Worm (Caenorhabditis elegans): ENCODE results near the gene Y38H6A.1.

The Y38H6A.1 gene

ce11 chrV:20344889-20345288, 19.4 kb downstream of the Y38H6A.1 start, which contains the start of gene Y38H6A.3:
Gene Y38H6A.3 (plus strand): TSS chrV:20345189.
- no peak for TF ChIP-seq hlh-12 (tag; optimal IDR thresholded peaks at IDR 0.05)
- no peak for TF ChIP-seq die-1 (tag; optimal IDR thresholded peaks at IDR 0.05)
- no peak for TF ChIP-seq cebp-1 (GFP tag; IDR thresholded peaks at IDR 0.05)
- no peak for TF ChIP-seq cebp-1 (tag; optimal IDR thresholded peaks at IDR 0.05)
- no peak for TF ChIP-seq nfya-1 (tag; optimal IDR thresholded peaks at IDR 0.05; ENCODE audit: borderline replicate concordance, insufficient read depth)
- TF ChIP-seq F10E7.11 (tag; optimal IDR thresholded peaks at IDR 0.05), result no peak
- TF ChIP-seq tbp1 (GFP tag; optimal IDR thresholded peaks at IDR 0.05), result no peak
- no peak for TF ChIP-seq rec-8 (tag; optimal IDR thresholded peaks at IDR 0.05)
- no peak for TF ChIP-seq aptf-2 (GFP tag; conservative IDR thresholded peaks at IDR 0.05)
- TF ChIP-seq mel-28 (tag; optimal IDR thresholded peaks at IDR 0.05; ENCODE audit: borderline replicate concordance), result no peak
- no peak for TF ChIP-seq let-607 (tag; optimal IDR thresholded peaks at IDR 0.05)
- no peak for TF ChIP-seq fkh-3 (tag; optimal IDR thresholded peaks at IDR 0.05)
- TF ChIP-seq B0035.1 (tag; optimal IDR thresholded peaks at IDR 0.05), result no peak

ce11 chrV:20347625-20348024, 22.1 kb downstream of the Y38H6A.1 start:
- TF ChIP-seq nhr-90 (tag; optimal IDR thresholded peaks at IDR 0.05) (peak; percentile 10), bed-1 (GFP tag; IDR thresholded peaks at IDR 0.05) (no peak), madf-6 (GFP tag; IDR thresholded peaks at IDR 0.05) (no peak), hmg-1.2 (GFP tag; IDR thresholded peaks at IDR 0.05) (0 out of 2 replicates have a peak, but pooled peaks have one; percentile 25), tbp1 (GFP tag; optimal IDR thresholded peaks at IDR 0.05) (peak; percentile 83), ztf-25 (GFP tag; IDR thresholded peaks at IDR 0.05) (0 out of 2 replicates have a peak, but pooled peaks have one; percentile 31), die-1 (tag; optimal IDR thresholded peaks at IDR 0.05) (peak; percentile 4), him-1 (tag; optimal IDR thresholded peaks at IDR 0.05) (peak; percentile 67), D2030.7 (GFP tag; IDR thresholded peaks at IDR 0.05) (peak; percentile 54; the same call in 1 of the 2 replicates), T26A5.8 (tag; optimal IDR thresholded peaks at IDR 0.05) (no peak), rpc-1 (optimal IDR thresholded peaks at IDR 0.05) (peak; percentile 52), rpc-1 (tag; optimal IDR thresholded peaks at IDR 0.05) (peak; percentile 73), F57C9.4 (tag; optimal IDR thresholded peaks at IDR 0.05) (no peak), B0261.1 (tag; optimal IDR thresholded peaks at IDR 0.05) (peak; percentile 63)

ce11 chrV:20350382-20350781, 24.9 kb downstream of the Y38H6A.1 start:
- TF ChIP-seq die-1 (tag; optimal IDR thresholded peaks at IDR 0.05) (peak; percentile 44), chd-7 (tag; optimal IDR thresholded peaks at IDR 0.05) (no peak), ceh-91 (GFP tag; IDR thresholded peaks at IDR 0.05) (no peak), ztf-25 (GFP tag; IDR thresholded peaks at IDR 0.05) (no peak), mxl-1 (tag; optimal IDR thresholded peaks at IDR 0.05) (peak; percentile 3), snpc-4 (GFP tag; optimal IDR thresholded peaks at IDR 0.05) (no peak), snpc-4 (tag; optimal IDR thresholded peaks at IDR 0.05) (no peak), rpc-1 (optimal IDR thresholded peaks at IDR 0.05) (peak; percentile 56), rpc-1 (tag; optimal IDR thresholded peaks at IDR 0.05) (peak; percentile 76), fkh-3 (tag; optimal IDR thresholded peaks at IDR 0.05) (no peak), snpc-1.1 (tag; optimal IDR thresholded peaks at IDR 0.05; ENCODE audit: insufficient read depth) (no peak), sdz-38 (tag; optimal IDR thresholded peaks at IDR 0.05) (no peak), dox-1 (GFP tag; IDR thresholded peaks at IDR 0.05) (peak; percentile 36; the same call in 1 of the 2 replicates), ama-1 (optimal IDR thresholded peaks at IDR 0.05) (no peak), ama-1 (GFP tag; optimal IDR thresholded peaks at IDR 0.05) (no peak), F55B11.4 (tag; optimal IDR thresholded peaks at IDR 0.05; ENCODE audit: borderline replicate concordance, insufficient read depth) (no peak), hmg-1.2 (GFP tag; IDR thresholded peaks at IDR 0.05) (0 out of 2 replicates have a peak, but pooled peaks have one; percentile 17), nhr-27 (tag; optimal IDR thresholded peaks at IDR 0.05) (no peak), ceh-40 (GFP tag; IDR thresholded peaks at IDR 0.05) (no peak), B0261.1 (tag; optimal IDR thresholded peaks at IDR 0.05) (peak; percentile 65), lin-26 (GFP tag; IDR thresholded peaks at IDR 0.05) (peak; percentile 59; the same call in 1 of the 2 replicates), snpc-1.3 (tag; optimal IDR thresholded peaks at IDR 0.05; ENCODE audit: insufficient read depth) (no peak), tbp1 (GFP tag; optimal IDR thresholded peaks at IDR 0.05) (peak; percentile 85), nhr-90 (tag; optimal IDR thresholded peaks at IDR 0.05) (peak; percentile 56), lin-54 (GFP tag; optimal IDR thresholded peaks at IDR 0.05) (no peak), him-1 (tag; optimal IDR thresholded peaks at IDR 0.05) (peak; percentile 50), mcd-1 (GFP tag; IDR thresholded peaks at IDR 0.05) (peak; percentile 23; the same call in 1 of the 2 replicates), attf-3 (GFP tag; conservative IDR thresholded peaks at IDR 0.05) (no peak), egrh-3 (GFP tag; IDR thresholded peaks at IDR 0.05) (no peak)

Measured in whole organism, young adult.